Worm (Caenorhabditis elegans) whole organism, midembryonic: ENCODE measurements around the gene C18H2.5.
A peak's percentile ranks its signal among the peaks of the same experiment; 100 is the strongest.

Source experiments
- T22C8.4 ChIP-seq: fragments of 200-800 bp; sonication (Bioruptor generic); IDR thresholded peaks from 2 replicates; pipeline ENCODE4 v1.3.6; 2022; ENCODE audit warnings: missing genetic modification characterization, missing compliant biosample characterization
- cog-1 ChIP-seq: sonication (generic microtip); optimal IDR thresholded peaks from 2 replicates; lab custom pipeline; 2016; ENCODE audit warnings: missing genetic modification characterization, missing compliant biosample characterization
- flt-1 ChIP-seq: fragments of 200-800 bp; sonication (Bioruptor generic); IDR thresholded peaks from 2 replicates; pipeline ENCODE4 v1.3.6; 2022; ENCODE audit warnings: missing genetic modification characterization, missing compliant biosample characterization
- klf-2 ChIP-seq: fragments of 200-800 bp; sonication (Bioruptor generic); conservative IDR thresholded peaks from 2 replicates; pipeline ENCODE4 v1.3.6; 2022; ENCODE audit warnings: missing genetic modification reagents, missing genetic modification characterization, missing compliant biosample characterization
- med-1 ChIP-seq: sonication (generic microtip); optimal IDR thresholded peaks from 2 replicates; lab custom pipeline; 2017; ENCODE audit warnings: missing genetic modification characterization, mild to moderate bottlenecking, missing compliant biosample characterization, antibody characterized with exemption, missing genetic modification reagents; ENCODE audit not compliant: insufficient read depth
- ref-1 ChIP-seq: fragments of 200-800 bp; sonication (Bioruptor generic); conservative IDR thresholded peaks from 2 replicates; pipeline ENCODE4 v1.3.6; 2022; ENCODE audit warnings: missing genetic modification reagents, missing genetic modification characterization, missing compliant biosample characterization
- tab-1 ChIP-seq: fragments of 200-800 bp; sonication (Bioruptor generic); IDR thresholded peaks from 2 replicates; pipeline ENCODE4 v1.3.6; 2022; ENCODE audit warnings: missing genetic modification characterization, missing compliant biosample characterization
- ztf-23 ChIP-seq: fragments of 200-800 bp; sonication (Bioruptor generic); IDR thresholded peaks from 2 replicates; pipeline ENCODE4 v1.3.6; 2022; ENCODE audit warnings: missing genetic modification reagents, missing genetic modification characterization, missing compliant biosample characterization
- ztf-29 ChIP-seq: fragments of 200-800 bp; sonication (Bioruptor generic); IDR thresholded peaks from 2 replicates; pipeline ENCODE4 v1.3.6; 2022; ENCODE audit warnings: missing genetic modification reagents, missing genetic modification characterization, missing compliant biosample characterization

The C18H2.5 gene

ce11 chrIII:7729534-7730061 lies 35.4 kb upstream of the C18H2.5 start, which contains the start of gene ZK112.4:
Gene ZK112.4, minus strand, starts transcription at chrIII:7730011.
- TF ChIP-seq tab-1 (GFP tag; lab: Robert Waterston, UW), result no peak
- TF ChIP-seq cog-1 (tag; lab: Kevin White, UChicago), result peak; percentile 85
- TF ChIP-seq flt-1 (GFP tag; lab: Robert Waterston, UW), result peak; percentile 28; the same call in 1 of the 2 replicates
- peak; percentile 27; the same call in 1 of the 2 replicates for TF ChIP-seq ztf-23 (GFP tag; lab: Robert Waterston, UW)

ce11 chrIII:7729062-7729461 lies 34.9 kb upstream of the C18H2.5 start:
- TF ChIP-seq flt-1 (GFP tag; lab: Robert Waterston, UW) (0 out of 2 replicates have a peak, but pooled peaks have one; percentile 23), tab-1 (GFP tag; lab: Robert Waterston, UW) (no peak)

ce11 chrIII:7728494-7728893 lies 34.3 kb upstream of the C18H2.5 start:
- no peak for TF ChIP-seq med-1 (GFP tag; lab: Kevin White, UChicago)
- TF ChIP-seq T22C8.4, result no peak
- no peak for TF ChIP-seq ref-1 (GFP tag; lab: Robert Waterston, UW)
- peak; percentile 39 for TF ChIP-seq cog-1 (tag; lab: Kevin White, UChicago)
- TF ChIP-seq ztf-29 (GFP tag; lab: Robert Waterston, UW), result no peak
- no peak for TF ChIP-seq tab-1 (GFP tag; lab: Robert Waterston, UW)
- no peak for TF ChIP-seq ztf-23 (GFP tag; lab: Robert Waterston, UW)
- TF ChIP-seq klf-2 (GFP tag; lab: Robert Waterston, UW), result no peak
- 0 out of 2 replicates have a peak, but pooled peaks have one; percentile 17 for TF ChIP-seq flt-1 (GFP tag; lab: Robert Waterston, UW)

ce11 chrIII:7726500-7726899 lies 32.3 kb upstream of the C18H2.5 start:
- TF ChIP-seq ref-1 (GFP tag; lab: Robert Waterston, UW), result no peak
- no peak for TF ChIP-seq tab-1 (GFP tag; lab: Robert Waterston, UW)
- TF ChIP-seq med-1 (GFP tag; lab: Kevin White, UChicago), result no peak

- TF ChIP-seq flt-1 (GFP tag; lab: Robert Waterston, UW) (no peak), ztf-29 (GFP tag; lab: Robert Waterston, UW) (no peak), med-1 (GFP tag; lab: Kevin White, UChicago) (no peak), T22C8.4 (no peak), ztf-23 (GFP tag; lab: Robert Waterston, UW) (no peak), klf-2 (GFP tag; lab: Robert Waterston, UW) (no peak), tab-1 (GFP tag; lab: Robert Waterston, UW) (0 out of 2 replicates have a peak, but pooled peaks have one; percentile 19), ref-1 (GFP tag; lab: Robert Waterston, UW) (no peak)
Observed at ce11 chrIII:7725483-7726250, 31.5 kb upstream of the C18H2.5 start.

- TF ChIP-seq ref-1 (GFP tag; lab: Robert Waterston, UW) (no peak), flt-1 (GFP tag; lab: Robert Waterston, UW) (no peak)
Observed at ce11 chrIII:7724433-7724832, 30.3 kb upstream of the C18H2.5 start.

ce11 chrIII:7723412-7724068 lies 29.4 kb upstream of the C18H2.5 start:
- TF ChIP-seq ztf-23 (GFP tag; lab: Robert Waterston, UW) (no peak), ztf-29 (GFP tag; lab: Robert Waterston, UW) (no peak), T22C8.4 (no peak), cog-1 (tag; lab: Kevin White, UChicago) (no peak), med-1 (GFP tag; lab: Kevin White, UChicago) (no peak), tab-1 (GFP tag; lab: Robert Waterston, UW) (no peak), ref-1 (GFP tag; lab: Robert Waterston, UW) (no peak), flt-1 (GFP tag; lab: Robert Waterston, UW) (no peak), klf-2 (GFP tag; lab: Robert Waterston, UW) (no peak)

- no peak for TF ChIP-seq tab-1 (GFP tag; lab: Robert Waterston, UW)
- no peak for TF ChIP-seq cog-1 (tag; lab: Kevin White, UChicago)
- TF ChIP-seq ztf-23 (GFP tag; lab: Robert Waterston, UW), result no peak
- no peak for TF ChIP-seq flt-1 (GFP tag; lab: Robert Waterston, UW)
- no peak for TF ChIP-seq ref-1 (GFP tag; lab: Robert Waterston, UW)
- TF ChIP-seq med-1 (GFP tag; lab: Kevin White, UChicago), result no peak
- TF ChIP-seq klf-2 (GFP tag; lab: Robert Waterston, UW), result no peak
Observed at ce11 chrIII:7722999-7723398, 28.8 kb upstream of the C18H2.5 start.

- TF ChIP-seq med-1 (GFP tag; lab: Kevin White, UChicago) (no peak), ref-1 (GFP tag; lab: Robert Waterston, UW) (no peak)
Observed at ce11 chrIII:7722411-7722810, 28.2 kb upstream of the C18H2.5 start.

ce11 chrIII:7721513-7721912 lies 27.3 kb upstream of the C18H2.5 start:
- TF ChIP-seq ztf-23 (GFP tag; lab: Robert Waterston, UW) (no peak), flt-1 (GFP tag; lab: Robert Waterston, UW) (no peak), ztf-29 (GFP tag; lab: Robert Waterston, UW) (no peak), T22C8.4 (no peak), klf-2 (GFP tag; lab: Robert Waterston, UW) (no peak)
